Fruit fly (Drosophila melanogaster) whole organism, embryonic: ENCODE results near the gene Nepl18.

Experiments used
- ATbp ChIP-seq: fragments of 200-800 bp; sonication (Bioruptor generic); optimal IDR thresholded peaks from 2 replicates; lab custom pipeline; 2017; ENCODE audit warnings: missing biosample characterization, mild to moderate bottlenecking, missing genetic modification characterization, missing genetic modification reagents
- Abd-B ChIP-seq: fragments of 200-800 bp; sonication (Bioruptor generic); optimal IDR thresholded peaks from 2 replicates; lab custom pipeline; 2018; ENCODE audit warnings: missing biosample characterization, mild to moderate bottlenecking, missing genetic modification characterization, moderate library complexity
- Blimp-1 ChIP-seq: fragments of 200-800 bp; sonication (Bioruptor generic); optimal IDR thresholded peaks from 3 replicates; lab custom pipeline; 2018; ENCODE audit warnings: missing biosample characterization, missing genetic modification characterization, mild to moderate bottlenecking, moderate library complexity, missing genetic modification reagents
- CG11504 ChIP-seq: fragments of 200-800 bp; sonication (Bioruptor generic); optimal IDR thresholded peaks from 3 replicates; lab custom pipeline; 2019; ENCODE audit warnings: missing biosample characterization, mild to moderate bottlenecking, missing genetic modification characterization, moderate library complexity
- CG14014 ChIP-seq: fragments of 200-800 bp; sonication (Bioruptor generic); IDR thresholded peaks from 2 replicates; pipeline ENCODE4 v1.3.6; 2022; ENCODE audit warnings: missing biosample characterization, missing genetic modification characterization
- CG14860 ChIP-seq: fragments of 200-800 bp; sonication (Bioruptor generic); IDR thresholded peaks from 3 replicates; pipeline ENCODE4 v1.3.6; 2022; ENCODE audit warnings: missing biosample characterization, missing genetic modification characterization; ENCODE audit not compliant: partially characterized antibody
- CG14965 ChIP-seq: fragments of 200-800 bp; sonication (Bioruptor generic); optimal IDR thresholded peaks from 2 replicates; lab custom pipeline; 2016; ENCODE audit warnings: missing biosample characterization, missing genetic modification characterization, borderline replicate concordance
- CG1602 ChIP-seq: fragments of 200-800 bp; sonication (Bioruptor generic); optimal IDR thresholded peaks from 3 replicates; lab custom pipeline; 2016; ENCODE audit warnings: missing biosample characterization, missing genetic modification characterization
- CG18764 ChIP-seq: fragments of 200-800 bp; sonication (Bioruptor generic); optimal IDR thresholded peaks from 3 replicates; lab custom pipeline; 2016; ENCODE audit warnings: missing biosample characterization, missing genetic modification characterization
- CG32532 ChIP-seq: fragments of 200-800 bp; sonication (Bioruptor generic); IDR thresholded peaks from 2 replicates; pipeline ENCODE4 v1.3.6; 2022; ENCODE audit warnings: missing biosample characterization, missing genetic modification characterization
- CG5180 ChIP-seq: fragments of 200-800 bp; sonication (Bioruptor generic); optimal IDR thresholded peaks from 3 replicates; lab custom pipeline; 2017; ENCODE audit warnings: missing biosample characterization, missing genetic modification characterization, mild to moderate bottlenecking, moderate library complexity, missing genetic modification reagents
- CG6854 ChIP-seq: fragments of 200-800 bp; sonication (Bioruptor generic); optimal IDR thresholded peaks from 3 replicates; lab custom pipeline; 2017; ENCODE audit warnings: missing biosample characterization, mild to moderate bottlenecking, missing genetic modification characterization
- CG7745 ChIP-seq: fragments of 200-800 bp; sonication (Bioruptor generic); optimal IDR thresholded peaks from 2 replicates; lab custom pipeline; 2018; ENCODE audit warnings: missing biosample characterization, mild to moderate bottlenecking, missing genetic modification characterization, moderate library complexity
- CG7963 ChIP-seq: fragments of 200-800 bp; sonication (Bioruptor generic); IDR thresholded peaks from 3 replicates; pipeline ENCODE4 v1.3.6; 2022; ENCODE audit warnings: missing biosample characterization, missing genetic modification characterization; ENCODE audit not compliant: partially characterized antibody
- CG8359 ChIP-seq: fragments of 200-800 bp; sonication (Bioruptor generic); optimal IDR thresholded peaks from 2 replicates; lab custom pipeline; 2017; ENCODE audit warnings: missing biosample characterization, mild to moderate bottlenecking, missing genetic modification characterization, borderline replicate concordance
- CG8478 ChIP-seq: fragments of >200 bp; optimal IDR thresholded peaks from 2 replicates; lab custom pipeline; 2018
- CG8924 ChIP-seq: fragments of 200-800 bp; optimal IDR thresholded peaks from 3 replicates; lab custom pipeline; 2019; ENCODE audit warnings: missing biosample characterization, mild to moderate bottlenecking, missing genetic modification characterization, moderate library complexity
- D19A ChIP-seq: fragments of 200-800 bp; optimal IDR thresholded peaks from 3 replicates; lab custom pipeline; 2019; ENCODE audit warnings: missing biosample characterization, mild to moderate bottlenecking, missing genetic modification characterization, moderate library complexity
- Dip3 ChIP-seq: fragments of 200-800 bp; sonication (Bioruptor generic); optimal IDR thresholded peaks from 3 replicates; lab custom pipeline; 2016; ENCODE audit warnings: missing biosample characterization, missing genetic modification characterization
- Eip74EF ChIP-seq, 2 experiments: fragments of 200-800 bp in 1 of 2; fragments of >200 bp in 1 of 2; sonication (Bioruptor generic) in 1 of 2; optimal IDR thresholded peaks; 2 replicates each; lab custom pipeline; 2017 to 2019; ENCODE audit warnings: missing biosample characterization in 2 of 2, missing genetic modification characterization in 2 of 2, mild to moderate bottlenecking in 1 of 2, moderate library complexity in 1 of 2
- Ets65A ChIP-seq: fragments of 200-800 bp; sonication (Bioruptor generic); peaks from one replicate; lab custom pipeline; 2016; ENCODE audit warnings: missing biosample characterization, missing genetic modification characterization
- Nf-YB ChIP-seq: fragments of 200-800 bp; sonication (Bioruptor generic); optimal IDR thresholded peaks from 3 replicates; lab custom pipeline; 2019; ENCODE audit warnings: missing biosample characterization, mild to moderate bottlenecking, missing genetic modification characterization, moderate library complexity
- Oaz ChIP-seq: fragments of 200-800 bp; sonication (Bioruptor generic); IDR thresholded peaks from 2 replicates; pipeline ENCODE4 v1.3.6; 2022; ENCODE audit warnings: missing biosample characterization, missing genetic modification characterization
- ash1 ChIP-seq: fragments of 200-800 bp; sonication (Bioruptor generic); optimal IDR thresholded peaks from 2 replicates; lab custom pipeline; 2018; ENCODE audit warnings: missing biosample characterization, mild to moderate bottlenecking, missing genetic modification characterization
- az2 ChIP-seq: fragments of 200-800 bp; sonication (Bioruptor generic); optimal IDR thresholded peaks from 3 replicates; lab custom pipeline; 2016; ENCODE audit warnings: missing biosample characterization, missing genetic modification characterization
- bcd ChIP-seq: fragments of 200-800 bp; sonication (Bioruptor generic); optimal IDR thresholded peaks from 2 replicates; lab custom pipeline; 2017; ENCODE audit warnings: missing biosample characterization, mild to moderate bottlenecking, missing genetic modification characterization
- chm ChIP-seq: fragments of 200-800 bp; sonication (Bioruptor generic); IDR thresholded peaks from 2 replicates; pipeline ENCODE4 v1.3.6; 2022; ENCODE audit warnings: missing biosample characterization, missing genetic modification characterization
- dan ChIP-seq: fragments of 200-800 bp; sonication (Bioruptor generic); IDR thresholded peaks from 2 replicates; pipeline ENCODE4 v1.3.6; 2022; ENCODE audit warnings: missing biosample characterization, missing genetic modification characterization
- dysf ChIP-seq: fragments of 200-800 bp; sonication (Bioruptor generic); IDR thresholded peaks from 3 replicates; pipeline ENCODE4 v1.3.6; 2022; ENCODE audit warnings: missing biosample characterization, missing genetic modification characterization
- ems ChIP-seq: fragments of 200-800 bp; sonication (Bioruptor generic); optimal IDR thresholded peaks from 3 replicates; lab custom pipeline; 2016; ENCODE audit warnings: missing biosample characterization, missing genetic modification characterization
- hth ChIP-seq: fragments of >200 bp; optimal IDR thresholded peaks from 2 replicates; lab custom pipeline; 2017; ENCODE audit warnings: inconsistent platforms
- nmo ChIP-seq: fragments of 200-800 bp; sonication (Bioruptor generic); optimal IDR thresholded peaks from 2 replicates; lab custom pipeline; 2018; ENCODE audit warnings: missing biosample characterization, mild to moderate bottlenecking, missing genetic modification characterization, moderate library complexity
- p53 ChIP-seq: fragments of 200-800 bp; sonication (Bioruptor generic); optimal IDR thresholded peaks from 2 replicates; lab custom pipeline; 2016; ENCODE audit warnings: missing biosample characterization, missing genetic modification characterization
- pan ChIP-seq, 4 experiments: fragments of >200 bp in 3 of 4; fragments of 200-800 bp in 1 of 4; sonication (Bioruptor generic) in 1 of 4; optimal IDR thresholded peaks in 3 of 4; IDR thresholded peaks in 1 of 4; 2 replicates each; pipeline versions ENCODE4 v1.3.6 to Lab custom; 2017 to 2022; ENCODE audit warnings: missing biosample characterization in 2 of 4, missing genetic modification characterization in 2 of 4, mixed read lengths in 1 of 4
- pnt ChIP-seq: fragments of 200-800 bp; sonication (Bioruptor generic); optimal IDR thresholded peaks from 3 replicates; lab custom pipeline; 2016; ENCODE audit warnings: missing biosample characterization, missing genetic modification characterization
- row ChIP-seq: fragments of 200-800 bp; sonication (Bioruptor generic); IDR thresholded peaks from 3 replicates; pipeline ENCODE4 v1.3.6; 2022; ENCODE audit warnings: missing biosample characterization, missing genetic modification characterization
- shn ChIP-seq: fragments of 200-800 bp; sonication (Bioruptor generic); optimal IDR thresholded peaks from 3 replicates; lab custom pipeline; 2016; ENCODE audit warnings: missing biosample characterization, missing genetic modification characterization
- sim ChIP-seq: fragments of 200-800 bp; sonication (Bioruptor generic); IDR thresholded peaks from 2 replicates; pipeline ENCODE4 v1.3.6; 2022; ENCODE audit warnings: missing biosample characterization, missing genetic modification characterization
- sisA ChIP-seq: fragments of 200-800 bp; sonication (Bioruptor generic); IDR thresholded peaks from 2 replicates; pipeline ENCODE4 v1.3.6; 2022; ENCODE audit warnings: missing biosample characterization, missing genetic modification characterization
- slp2 ChIP-seq: fragments of 200-800 bp; sonication (Bioruptor generic); optimal IDR thresholded peaks from 2 replicates; lab custom pipeline; 2016; ENCODE audit warnings: missing biosample characterization, missing genetic modification characterization
- sna ChIP-seq: fragments of 200-800 bp; sonication (Bioruptor generic); IDR thresholded peaks from 2 replicates; pipeline ENCODE4 v1.3.6; 2022; ENCODE audit warnings: missing biosample characterization, missing genetic modification characterization; ENCODE audit not compliant: partially characterized antibody
- sqz ChIP-seq: fragments of 200-800 bp; sonication (Bioruptor generic); optimal IDR thresholded peaks from 3 replicates; lab custom pipeline; 2018; ENCODE audit warnings: missing biosample characterization, mild to moderate bottlenecking, missing genetic modification characterization
- sr ChIP-seq: fragments of 200-800 bp; sonication (Bioruptor generic); IDR thresholded peaks from 3 replicates; pipeline ENCODE4 v1.3.6; 2022; ENCODE audit warnings: missing biosample characterization, missing genetic modification characterization
- ssp ChIP-seq: fragments of 200-800 bp; sonication (Bioruptor generic); IDR thresholded peaks from 2 replicates; pipeline ENCODE4 v1.3.6; 2022; ENCODE audit warnings: missing biosample characterization, missing genetic modification characterization
- tio ChIP-seq: fragments of 200-800 bp; sonication (Bioruptor generic); optimal IDR thresholded peaks from 2 replicates; lab custom pipeline; 2017; ENCODE audit warnings: missing biosample characterization, missing genetic modification characterization, inconsistent platforms
- toy ChIP-seq: fragments of 200-800 bp; sonication (Bioruptor generic); IDR thresholded peaks from 2 replicates; pipeline ENCODE4 v1.3.6; 2022; ENCODE audit warnings: missing biosample characterization, missing genetic modification characterization
- trem ChIP-seq: fragments of 200-800 bp; optimal IDR thresholded peaks from 3 replicates; lab custom pipeline; 2019; ENCODE audit warnings: missing biosample characterization, mild to moderate bottlenecking, missing genetic modification characterization, moderate library complexity
- unc-4 ChIP-seq: fragments of 200-800 bp; sonication (Bioruptor generic); IDR thresholded peaks from 2 replicates; pipeline ENCODE4 v1.3.6; 2022; ENCODE audit warnings: missing biosample characterization, missing genetic modification characterization; ENCODE audit not compliant: partially characterized antibody

Gene Nepl18

DNA sequence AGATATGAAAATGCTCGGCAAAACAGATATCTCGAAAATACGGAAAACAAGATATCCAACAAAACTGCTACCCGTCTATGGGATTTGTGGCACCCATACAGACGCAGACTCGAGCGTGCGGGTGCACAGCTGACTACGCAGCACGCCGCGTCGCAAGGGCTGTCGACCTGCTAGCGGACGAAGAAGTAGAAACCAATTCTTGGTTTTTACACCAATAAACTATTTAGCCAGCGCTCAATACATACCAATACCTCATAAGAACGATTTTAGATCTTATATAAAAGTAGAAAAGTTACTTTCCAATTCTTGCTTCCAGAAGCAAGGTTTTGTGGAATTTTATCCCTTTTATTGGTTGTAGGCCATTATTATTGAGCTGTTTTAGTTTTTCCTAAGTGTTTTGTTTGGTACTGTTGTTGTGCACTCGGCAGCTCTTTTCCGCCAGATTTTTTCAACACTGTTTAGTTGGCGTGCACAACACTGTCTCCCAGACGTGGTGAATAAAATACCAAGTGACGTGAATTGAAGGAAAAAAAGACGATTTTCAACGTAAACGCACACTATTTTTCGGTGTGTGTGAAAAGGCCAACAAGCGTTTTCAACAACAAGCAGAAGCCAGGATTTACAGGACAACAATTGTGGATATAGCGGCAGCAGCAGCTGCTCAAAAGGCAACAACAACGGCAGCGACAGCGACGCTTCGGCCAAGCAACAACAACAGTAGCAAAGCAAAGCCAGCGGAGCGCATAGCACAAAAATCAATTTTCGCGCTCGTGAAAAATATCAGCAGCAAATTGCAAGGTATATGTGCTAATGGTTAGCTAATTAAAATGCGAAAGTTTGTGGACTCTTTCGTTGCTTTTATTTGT is 13.4 kb downstream of the Nepl18 start (continued):
- TF ChIP-seq ems (GFP tag; lab: Kevin White, UChicago) (peak; percentile 77), sisA (GFP tag; lab: Robert Waterston, UW) (peak; percentile 71), CG32532 (peak; percentile 78), D19A (tag; lab: Kevin White, UChicago) (peak; percentile 64), sna (GFP tag; lab: Robert Waterston, UW) (0 out of 2 replicates have a peak, but pooled peaks have one; percentile 12), hth (no peak), slp2 (GFP tag; lab: Kevin White, UChicago) (peak; percentile 81), pnt (peak; percentile 79), nmo (GFP tag; lab: Kevin White, UChicago) (peak; percentile 67), Dip3 (GFP tag; lab: Kevin White, UChicago) (peak; percentile 92), CG18764 (GFP tag; lab: Kevin White, UChicago) (peak; percentile 85), sr (GFP tag; lab: Robert Waterston, UW) (no peak), shn (GFP tag; lab: Kevin White, UChicago) (peak; percentile 90), Nf-YB (GFP tag; lab: Kevin White, UChicago) (peak; percentile 32), CG1602 (GFP tag; lab: Kevin White, UChicago) (peak; percentile 58), p53 (GFP tag; lab: Kevin White, UChicago) (peak; percentile 61), CG8924 (peak; percentile 78), CG6854 (GFP tag; lab: Kevin White, UChicago) (peak; percentile 24), dan (no peak), row (peak; percentile 80), Oaz (GFP tag; lab: Robert Waterston, UW) (peak; percentile 49), Ets65A (GFP tag; lab: Kevin White, UChicago) (peak; percentile 97), unc-4 (GFP tag; lab: Robert Waterston, UW) (no peak), ash1 (GFP tag; lab: Kevin White, UChicago) (no peak), ssp (peak; percentile 69), sim (GFP tag; lab: Robert Waterston, UW) (no peak), pan (optimal IDR thresholded peaks at IDR 0.05; lab: Kevin White, UChicago) (no peak), pan (GFP tag; optimal IDR thresholded peaks at IDR 0.05 in 1 of 2, IDR thresholded peaks at IDR 0.05 in 1 of 2) (peak in 1 of 2 experiments; percentile 71), az2 (peak; percentile 66), CG7963 (GFP tag; lab: Robert Waterston, UW) (no peak), CG14965 (GFP tag; lab: Kevin White, UChicago) (no peak), ATbp (peak; percentile 57), CG7745 (no peak), dysf (GFP tag; lab: Robert Waterston, UW) (peak; percentile 81), CG14014 (GFP tag; lab: Robert Waterston, UW) (no peak; the same call in none of the 2 replicates), tio (GFP tag; lab: Kevin White, UChicago) (no peak), trem (tag; lab: Kevin White, UChicago) (peak; percentile 54), CG5180 (GFP tag; lab: Kevin White, UChicago) (peak; percentile 36), sqz (peak; percentile 58), bcd (GFP tag; lab: Kevin White, UChicago) (peak; percentile 77), Blimp-1 (GFP tag; lab: Kevin White, UChicago) (peak; percentile 71), chm (0 out of 2 replicates have a peak, but pooled peaks have one; percentile 41), Eip74EF (GFP tag; optimal IDR thresholded peaks at IDR 0.05; lab: Kevin White, UChicago) (peak in 1 of 2 experiments; percentile 68), Abd-B (GFP tag; lab: Kevin White, UChicago) (peak; percentile 70), CG8359 (GFP tag; lab: Kevin White, UChicago) (peak; percentile 19), CG11504 (tag; lab: Kevin White, UChicago) (peak; percentile 81), CG8478 (lab: Kevin White, UChicago) (peak; percentile 88), toy (GFP tag; lab: Robert Waterston, UW) (no peak), CG14860 (no peak)
